Worm (Caenorhabditis elegans) whole organism, late embryonic: ENCODE measurements around the gene trpp-11.

Source experiments
- C08G9.2 ChIP-seq: sonication (generic microtip); optimal IDR thresholded peaks from 2 replicates; lab custom pipeline; 2016; ENCODE audit warnings: mild to moderate bottlenecking, missing genetic modification characterization, moderate library complexity, missing compliant biosample characterization
- C38D4.7 ChIP-seq: fragments of 200-800 bp; sonication (Bioruptor generic); optimal IDR thresholded peaks from 2 replicates; lab custom pipeline; 2018; ENCODE audit warnings: mild to moderate bottlenecking, missing genetic modification characterization, moderate library complexity, missing compliant biosample characterization
- ahr-1 ChIP-seq: sonication (generic microtip); optimal IDR thresholded peaks from 2 replicates; lab custom pipeline; 2016; ENCODE audit warnings: missing genetic modification characterization, missing compliant biosample characterization
- ama-1 ChIP-seq: fragments of 150-350 bp; optimal IDR thresholded peaks from 2 replicates; lab custom pipeline; 2014
- ceh-18 ChIP-seq: sonication (generic microtip); optimal IDR thresholded peaks from 2 replicates; lab custom pipeline; 2016; ENCODE audit warnings: missing genetic modification characterization, missing compliant biosample characterization
- ceh-19 ChIP-seq: fragments of 200-800 bp; sonication (Bioruptor generic); optimal IDR thresholded peaks from 2 replicates; lab custom pipeline; 2018; ENCODE audit warnings: mild to moderate bottlenecking, missing genetic modification characterization, missing compliant biosample characterization
- ceh-2 ChIP-seq: sonication (generic microtip); optimal IDR thresholded peaks from 2 replicates; lab custom pipeline; 2016; ENCODE audit warnings: missing genotype, missing genetic modification characterization, missing compliant biosample characterization
- ceh-22 ChIP-seq: sonication (generic microtip); optimal IDR thresholded peaks from 2 replicates; lab custom pipeline; 2017; ENCODE audit warnings: missing biosample characterization, missing genetic modification characterization
- ceh-24 ChIP-seq: sonication (generic microtip); optimal IDR thresholded peaks from 2 replicates; lab custom pipeline; 2016; ENCODE audit warnings: mild to moderate bottlenecking, missing genetic modification characterization, missing compliant biosample characterization
- ceh-31 ChIP-seq: sonication (generic microtip); optimal IDR thresholded peaks from 2 replicates; lab custom pipeline; 2016; ENCODE audit warnings: missing genetic modification characterization, missing compliant biosample characterization
- ceh-6 ChIP-seq: fragments of 200-800 bp; sonication (Bioruptor generic); optimal IDR thresholded peaks from 2 replicates; lab custom pipeline; 2018; ENCODE audit warnings: mild to moderate bottlenecking, missing genetic modification characterization, missing compliant biosample characterization
- ceh-9 ChIP-seq: sonication (generic microtip); optimal IDR thresholded peaks from 2 replicates; lab custom pipeline; 2016; ENCODE audit warnings: mild to moderate bottlenecking, missing genetic modification characterization, inconsistent platforms, missing compliant biosample characterization
- che-1 ChIP-seq: sonication (generic microtip); optimal IDR thresholded peaks from 2 replicates; lab custom pipeline; 2016; ENCODE audit warnings: mild to moderate bottlenecking, missing genetic modification characterization, missing compliant biosample characterization
- dve-1 ChIP-seq: sonication (generic microtip); optimal IDR thresholded peaks from 2 replicates; lab custom pipeline; 2017; ENCODE audit warnings: antibody characterized with exemption, mild to moderate bottlenecking, missing genetic modification characterization, missing compliant biosample characterization
- elt-2 ChIP-seq: sonication (generic microtip); optimal IDR thresholded peaks from 2 replicates; lab custom pipeline; 2016; ENCODE audit warnings: missing genetic modification reagents, missing genetic modification characterization, missing compliant biosample characterization
- elt-4 ChIP-seq: sonication (generic microtip); optimal IDR thresholded peaks from 2 replicates; lab custom pipeline; 2016; ENCODE audit warnings: missing genetic modification characterization, missing compliant biosample characterization
- ets-4 ChIP-seq: sonication (generic microtip); optimal IDR thresholded peaks from 2 replicates; lab custom pipeline; 2016; ENCODE audit warnings: missing genetic modification characterization, missing compliant biosample characterization
- fax-1 ChIP-seq: sonication (generic microtip); optimal IDR thresholded peaks from 2 replicates; lab custom pipeline; 2016; ENCODE audit warnings: missing genotype, missing genetic modification characterization, missing compliant biosample characterization
- fkh-6 ChIP-seq: sonication (generic microtip); optimal IDR thresholded peaks from 2 replicates; lab custom pipeline; 2016; ENCODE audit warnings: missing genetic modification characterization, missing compliant biosample characterization
- hlh-13 ChIP-seq: fragments of 200-800 bp; sonication (Bioruptor generic); optimal IDR thresholded peaks from 2 replicates; lab custom pipeline; 2018; ENCODE audit warnings: mild to moderate bottlenecking, missing genetic modification characterization, missing compliant biosample characterization
- hlh-15 ChIP-seq: sonication (generic microtip); optimal IDR thresholded peaks from 2 replicates; lab custom pipeline; 2016; ENCODE audit warnings: missing genetic modification characterization, missing compliant biosample characterization
- hlh-30 ChIP-seq: sonication (generic microtip); optimal IDR thresholded peaks from 2 replicates; lab custom pipeline; 2017; ENCODE audit warnings: antibody characterized with exemption, missing genetic modification characterization, missing compliant biosample characterization; ENCODE audit not compliant: insufficient read depth
- hlh-6 ChIP-seq: sonication (generic microtip); optimal IDR thresholded peaks from 2 replicates; lab custom pipeline; 2016; ENCODE audit warnings: missing genotype, missing genetic modification characterization, missing compliant biosample characterization
- hlh-8 ChIP-seq: sonication (generic microtip); optimal IDR thresholded peaks from 2 replicates; lab custom pipeline; 2016; ENCODE audit warnings: missing genotype, missing genetic modification characterization, missing compliant biosample characterization
- lim-6 ChIP-seq: sonication (generic microtip); optimal IDR thresholded peaks from 2 replicates; lab custom pipeline; 2016; ENCODE audit warnings: missing genetic modification characterization, missing compliant biosample characterization
- lin-11 ChIP-seq: fragments of 200-800 bp; sonication (Bioruptor generic); optimal IDR thresholded peaks from 2 replicates; lab custom pipeline; 2018; ENCODE audit warnings: mild to moderate bottlenecking, missing genetic modification characterization, missing compliant biosample characterization
- mec-3 ChIP-seq: sonication (generic microtip); optimal IDR thresholded peaks from 2 replicates; lab custom pipeline; 2016; ENCODE audit warnings: borderline replicate concordance, missing genetic modification characterization, missing compliant biosample characterization
- nfya-1 ChIP-seq: sonication (generic microtip); optimal IDR thresholded peaks from 2 replicates; lab custom pipeline; 2017; ENCODE audit warnings: missing genetic modification characterization, mild to moderate bottlenecking, missing compliant biosample characterization, antibody characterized with exemption, moderate library complexity
- npax-4 ChIP-seq: sonication (generic microtip); optimal IDR thresholded peaks from 2 replicates; lab custom pipeline; 2016; ENCODE audit warnings: missing genetic modification characterization, missing compliant biosample characterization
- pax-1 ChIP-seq: fragments of 150-350 bp; optimal IDR thresholded peaks from 2 replicates; lab custom pipeline; 2014; ENCODE audit warnings: missing biosample characterization, missing genetic modification characterization
- pha-2 ChIP-seq: sonication (generic microtip); optimal IDR thresholded peaks from 2 replicates; lab custom pipeline; 2017; ENCODE audit warnings: mild to moderate bottlenecking, missing genetic modification characterization, missing compliant biosample characterization
- pha-4 ChIP-seq: fragments of 150-350 bp; optimal IDR thresholded peaks from 2 replicates; lab custom pipeline; 2018; ENCODE audit warnings: missing biosample characterization, missing genetic modification reagents, missing genetic modification characterization
- pqm-1 ChIP-seq: sonication (generic microtip); optimal IDR thresholded peaks from 2 replicates; lab custom pipeline; 2016; ENCODE audit warnings: missing genetic modification characterization, missing compliant biosample characterization
- pros-1 ChIP-seq: fragments of 150-350 bp; optimal IDR thresholded peaks from 2 replicates; lab custom pipeline; 2014; ENCODE audit warnings: missing biosample characterization, missing genetic modification reagents, missing genetic modification characterization
- ref-2 ChIP-seq: sonication (generic microtip); optimal IDR thresholded peaks from 2 replicates; lab custom pipeline; 2016; ENCODE audit warnings: missing genetic modification characterization, missing compliant biosample characterization
- rnt-1 ChIP-seq: sonication (generic microtip); optimal IDR thresholded peaks from 2 replicates; lab custom pipeline; 2016; ENCODE audit warnings: missing genetic modification characterization, missing compliant biosample characterization
- sdc-2 ChIP-seq: sonication (generic microtip); optimal IDR thresholded peaks from 2 replicates; lab custom pipeline; 2016; ENCODE audit warnings: missing genotype, missing genetic modification characterization, missing compliant biosample characterization
- tbx-2 ChIP-seq: sonication (generic microtip); optimal IDR thresholded peaks from 2 replicates; lab custom pipeline; 2016; ENCODE audit warnings: missing genetic modification characterization, missing compliant biosample characterization
- ttx-3 ChIP-seq: sonication (generic microtip); optimal IDR thresholded peaks from 2 replicates; lab custom pipeline; 2016; ENCODE audit warnings: missing genetic modification reagents, missing genetic modification characterization, missing compliant biosample characterization
- unc-3 ChIP-seq, 2 experiments: fragments of 200-800 bp in 1 of 2; sonication (Bioruptor generic) in 1 of 2; sonication (generic microtip) in 1 of 2; conservative IDR thresholded peaks in 1 of 2; optimal IDR thresholded peaks in 1 of 2; 2 replicates each; pipeline versions ENCODE4 v1.3.6 to Lab custom; 2016 to 2022; ENCODE audit warnings: missing compliant biosample characterization in 2 of 2, missing genetic modification characterization in 2 of 2, missing genetic modification reagents in 1 of 2
- unc-42 ChIP-seq: sonication (generic microtip); optimal IDR thresholded peaks from 2 replicates; lab custom pipeline; 2016; ENCODE audit warnings: missing genotype, missing genetic modification characterization, missing compliant biosample characterization
- unc-86 ChIP-seq: sonication (generic microtip); optimal IDR thresholded peaks from 2 replicates; lab custom pipeline; 2016; ENCODE audit warnings: missing genetic modification characterization, missing compliant biosample characterization

Gene trpp-11

DNA sequence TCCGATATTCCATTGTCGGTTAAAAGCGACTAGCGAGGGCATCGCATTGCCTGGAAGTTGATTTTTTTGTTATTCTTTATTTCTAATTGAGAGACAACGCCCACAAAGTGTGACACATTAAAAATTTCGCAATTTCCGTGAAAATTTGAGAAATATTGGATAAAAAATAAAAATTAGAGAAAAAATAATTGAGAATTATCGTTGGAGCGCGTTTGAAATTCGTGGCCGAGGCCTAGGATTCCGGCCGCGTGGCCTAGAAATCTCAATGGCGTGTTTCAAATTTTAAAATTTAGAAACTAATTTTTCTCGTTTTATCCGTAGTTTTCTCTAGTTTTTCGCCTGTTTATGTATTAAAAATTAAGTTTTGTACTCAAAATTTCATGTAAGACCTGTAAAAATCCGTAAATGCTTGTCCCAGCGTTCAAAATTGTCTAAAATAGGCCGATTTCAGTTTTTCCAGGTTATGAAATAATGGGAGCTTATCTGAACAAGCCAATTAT is 11.6 kb upstream of the trpp-11 start, which contains the start of the genes dagl-2 and ppm-1.G (continued):
- TF ChIP-seq che-1, result no peak
- TF ChIP-seq dve-1 (tag; lab: Kevin White, UChicago), result no peak
- TF ChIP-seq pqm-1 (tag; lab: Kevin White, UChicago), result peak; percentile 7
- no peak for TF ChIP-seq ahr-1 (tag; lab: Kevin White, UChicago)
- peak; percentile 81 for TF ChIP-seq C08G9.2 (tag; lab: Kevin White, UChicago)
- peak; percentile 0 for TF ChIP-seq unc-86 (tag; lab: Kevin White, UChicago)
- no peak for TF ChIP-seq ceh-6 (GFP tag; lab: Kevin White, UChicago)
- no peak for TF ChIP-seq ceh-19 (GFP tag; lab: Kevin White, UChicago)
- no peak for TF ChIP-seq ttx-3 (tag; lab: Kevin White, UChicago)
- TF ChIP-seq sdc-2 (tag; lab: Kevin White, UChicago), result peak; percentile 23
- peak; percentile 37 for TF ChIP-seq rnt-1 (tag; lab: Kevin White, UChicago)

DNA sequence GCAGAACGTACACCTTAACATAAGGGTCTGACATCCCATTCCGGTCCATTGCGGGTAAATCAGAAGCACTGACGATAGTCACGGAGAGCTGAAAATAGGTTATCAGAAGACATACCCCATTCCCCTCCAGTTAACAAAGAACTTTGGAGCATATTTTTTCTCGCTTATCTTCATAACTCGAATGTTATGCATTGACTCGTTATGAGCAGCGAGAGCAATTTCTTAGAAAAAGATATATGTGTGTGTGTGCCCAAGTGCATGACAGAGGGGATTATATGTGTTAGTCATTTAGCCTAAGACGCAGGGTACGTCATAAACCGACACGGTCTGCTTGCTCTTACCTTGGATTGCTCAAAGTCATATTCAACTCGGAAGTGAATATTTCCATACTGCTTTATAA is 5.3 kb upstream of the trpp-11 start:
- TF ChIP-seq pax-1 (peak; percentile 17), lim-6 (no peak), pha-2 (tag; lab: Kevin White, UChicago) (no peak)

DNA sequence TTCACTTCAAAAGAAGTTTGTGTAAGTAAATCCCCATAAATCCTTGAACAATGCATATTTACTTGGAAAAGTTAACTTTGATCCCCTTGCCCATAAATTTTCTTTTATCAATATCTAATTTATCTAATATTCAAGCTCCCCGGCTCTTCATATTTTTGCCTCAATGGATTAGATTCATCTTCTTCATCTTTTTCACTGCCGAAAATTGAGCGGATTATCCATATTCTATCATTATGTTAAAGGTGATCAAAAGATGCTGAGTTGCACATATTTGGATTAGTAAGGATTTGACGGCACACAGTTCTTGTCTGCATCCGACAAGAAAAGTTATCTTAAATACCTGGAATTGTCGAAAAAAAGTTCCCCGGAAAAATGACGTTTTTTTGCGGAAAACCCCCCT is 4.3 kb upstream of the trpp-11 start:
- TF ChIP-seq unc-3 (GFP tag; conservative IDR thresholded peaks at IDR 0.05; lab: Robert Waterston, UW), result no peak
- TF ChIP-seq unc-3 (tag; optimal IDR thresholded peaks at IDR 0.05; lab: Kevin White, UChicago), result no peak
- no peak for TF ChIP-seq che-1
- no peak for TF ChIP-seq ets-4 (tag; lab: Kevin White, UChicago)
- TF ChIP-seq ceh-24, result no peak
- no peak for TF ChIP-seq ahr-1 (tag; lab: Kevin White, UChicago)
- no peak for TF ChIP-seq lin-11
- no peak for TF ChIP-seq unc-42 (tag; lab: Kevin White, UChicago)
- no peak for TF ChIP-seq fkh-6
- TF ChIP-seq C38D4.7 (GFP tag; lab: Kevin White, UChicago), result no peak
- no peak for TF ChIP-seq hlh-8 (tag; lab: Kevin White, UChicago)
- no peak for TF ChIP-seq fax-1 (tag; lab: Kevin White, UChicago)
- TF ChIP-seq elt-4 (tag; lab: Kevin White, UChicago), result no peak
- no peak for TF ChIP-seq ama-1 (lab: Kevin White, UChicago)
- no peak for TF ChIP-seq npax-4 (tag; lab: Kevin White, UChicago)
- TF ChIP-seq pha-4 (tag; lab: Kevin White, UChicago), result no peak
- TF ChIP-seq ceh-22 (tag; lab: Kevin White, UChicago), result no peak
- no peak for TF ChIP-seq hlh-13
- TF ChIP-seq pros-1 (tag; lab: Kevin White, UChicago), result no peak
- no peak for TF ChIP-seq rnt-1 (tag; lab: Kevin White, UChicago)

DNA sequence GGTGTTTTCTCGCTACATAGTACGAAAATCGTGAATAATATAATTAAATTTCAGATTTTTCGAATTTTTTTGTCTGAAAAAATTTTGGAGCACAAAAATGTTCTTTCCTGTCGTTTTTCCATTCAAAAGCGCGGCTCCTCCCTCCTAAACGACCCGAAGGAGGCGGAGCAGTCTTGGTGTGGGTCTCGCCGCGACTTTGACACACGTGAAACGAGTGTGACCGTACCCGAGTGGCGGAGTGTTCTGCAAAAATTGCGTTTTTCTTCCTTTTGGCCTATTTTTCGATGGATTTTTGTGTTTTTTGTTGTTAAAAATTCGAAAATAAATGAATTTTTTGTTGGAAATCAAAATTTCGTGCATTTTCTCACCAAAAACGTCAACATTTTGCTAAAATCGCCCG is 1.3 kb upstream of the trpp-11 start, which contains the start of gene snt-2:
Gene snt-2 (minus strand): TSS at position 139 of the 400 bp plus-strand sequence.
- TF ChIP-seq nfya-1 (tag; lab: Kevin White, UChicago), result peak; percentile 87
- peak; percentile 65 for TF ChIP-seq hlh-30 (tag; lab: Kevin White, UChicago)
- TF ChIP-seq elt-2, result peak; percentile 38
- no peak for TF ChIP-seq hlh-15 (tag; lab: Kevin White, UChicago)
- no peak for TF ChIP-seq ref-2 (tag; lab: Kevin White, UChicago)
- no peak for TF ChIP-seq ceh-9 (tag; lab: Kevin White, UChicago)
- TF ChIP-seq ceh-2, result peak; percentile 17
- TF ChIP-seq pros-1 (tag; lab: Kevin White, UChicago), result peak; percentile 8
- peak; percentile 59 for TF ChIP-seq ceh-31 (tag; lab: Kevin White, UChicago)
- peak; percentile 19 for TF ChIP-seq pax-1
- TF ChIP-seq mec-3 (tag; lab: Kevin White, UChicago), result no peak
- TF ChIP-seq hlh-6 (tag; lab: Kevin White, UChicago), result no peak
- TF ChIP-seq ceh-18 (tag; lab: Kevin White, UChicago), result peak; percentile 17
- TF ChIP-seq unc-42 (tag; lab: Kevin White, UChicago), result peak; percentile 31
- no peak for TF ChIP-seq pha-2 (tag; lab: Kevin White, UChicago)
- TF ChIP-seq tbx-2 (tag; lab: Kevin White, UChicago), result peak; percentile 16
- TF ChIP-seq, all 69 proteins: peak for 10
